Fruit fly (Drosophila melanogaster): ENCODE measurements around the gene ncm.

DNA sequence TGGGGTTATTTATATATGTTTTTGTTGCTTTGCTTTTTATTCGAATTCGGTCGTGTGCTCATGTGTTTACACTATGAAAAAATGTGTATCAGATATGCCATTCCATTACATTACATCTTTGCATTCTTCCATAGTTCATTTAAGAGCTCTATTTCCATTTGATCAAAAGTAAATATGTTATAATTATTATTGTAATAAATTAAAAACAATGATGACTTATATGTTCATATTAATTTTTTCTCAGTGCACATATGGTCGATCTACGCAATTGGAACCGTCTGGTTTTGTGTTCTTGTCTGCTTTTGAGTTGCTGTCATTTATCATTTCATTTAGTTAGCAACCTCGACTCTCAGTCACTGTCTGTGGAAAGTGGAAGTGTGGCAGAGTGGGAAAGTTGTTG, 28.7 kb upstream of the ncm start:
- no peak for TF ChIP-seq CG5204 (GFP tag; optimal IDR thresholded peaks at IDR 0.05)
- peak; percentile 1 for TF ChIP-seq CG7101 (tag; optimal IDR thresholded peaks at IDR 0.05)
- TF ChIP-seq Hr96 (GFP tag; optimal IDR thresholded peaks at IDR 0.05), result no peak
- TF ChIP-seq tj (GFP tag; optimal IDR thresholded peaks at IDR 0.05), result peak; percentile 29

Data from whole organism, adult.